Worm (Caenorhabditis elegans): Measurements from ENCODE around the gene sdz-19.

- TF ChIP-seq ahr-1 (tag; optimal IDR thresholded peaks at IDR 0.05) (no peak), unc-55 (GFP tag; optimal IDR thresholded peaks at IDR 0.05) (no peak)
Measured at ce11 chrX:12532405-12532804, 29.3 kb upstream of the sdz-19 start.
